Worm (Caenorhabditis elegans) whole organism, midembryonic: ENCODE data around the gene F56C3.9.

ENCODE experiments used
- T22C8.4 ChIP-seq: fragments of 200-800 bp; sonication (Bioruptor generic); IDR thresholded peaks from 2 replicates; pipeline ENCODE4 v1.3.6; 2022; ENCODE audit warnings: missing genetic modification characterization, missing compliant biosample characterization
- cog-1 ChIP-seq: sonication (generic microtip); optimal IDR thresholded peaks from 2 replicates; lab custom pipeline; 2016; ENCODE audit warnings: missing genetic modification characterization, missing compliant biosample characterization
- klf-2 ChIP-seq: fragments of 200-800 bp; sonication (Bioruptor generic); conservative IDR thresholded peaks from 2 replicates; pipeline ENCODE4 v1.3.6; 2022; ENCODE audit warnings: missing genetic modification reagents, missing genetic modification characterization, missing compliant biosample characterization
- med-1 ChIP-seq: sonication (generic microtip); optimal IDR thresholded peaks from 2 replicates; lab custom pipeline; 2017; ENCODE audit warnings: missing genetic modification characterization, mild to moderate bottlenecking, missing compliant biosample characterization, antibody characterized with exemption, missing genetic modification reagents; ENCODE audit not compliant: insufficient read depth

DNA sequence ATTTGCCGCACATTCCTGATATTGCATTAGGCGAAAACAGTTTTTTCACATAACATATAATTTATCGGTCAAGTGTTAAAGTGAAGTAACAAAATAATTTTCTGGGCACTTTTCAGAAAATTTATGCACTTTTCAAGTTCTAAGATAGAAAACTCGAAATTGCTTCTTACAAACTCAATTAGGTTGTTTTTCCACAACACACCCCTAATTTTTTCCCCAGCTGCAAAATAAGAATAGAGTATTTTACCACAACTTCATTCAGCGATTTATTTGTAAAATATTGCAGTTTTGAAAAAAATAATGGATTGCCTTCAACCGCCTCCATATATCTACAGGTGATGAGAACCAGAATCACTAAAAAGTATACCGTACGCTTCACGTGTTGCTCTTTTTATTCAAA, 19.1 kb upstream of the F56C3.9 start, which contains the start of gene srh-19:
- no peak for TF ChIP-seq klf-2 (GFP tag; lab: Robert Waterston, UW)
- TF ChIP-seq med-1 (GFP tag; lab: Kevin White, UChicago): no peak
- no peak for TF ChIP-seq T22C8.4 (GFP tag; lab: Robert Waterston, UW)
- no peak for TF ChIP-seq cog-1
